Fruit fly (Drosophila melanogaster): ENCODE measurements around the gene cup.

dm6 chr2L:6673211-6674012, 9.9 kb downstream of the cup start, which contains the start of gene Spn27A:
- no peak for TF ChIP-seq CG8301 (tag; optimal IDR thresholded peaks at IDR 0.05)
- TF ChIP-seq CG12605 (GFP tag; IDR thresholded peaks at IDR 0.05): peak; percentile 71
- no peak for TF ChIP-seq CG10348 (GFP tag; IDR thresholded peaks at IDR 0.05)
- TF ChIP-seq CG4496 (GFP tag; IDR thresholded peaks at IDR 0.05): peak; percentile 76
- TF ChIP-seq gl (tag; optimal IDR thresholded peaks at IDR 0.05): peak; percentile 65
- TF ChIP-seq CG8159 (tag; optimal IDR thresholded peaks at IDR 0.05): no peak
- no peak for TF ChIP-seq CG14655 (GFP tag; optimal IDR thresholded peaks at IDR 0.05)
- no peak for TF ChIP-seq D1 (tag; optimal IDR thresholded peaks at IDR 0.05)
- peak; percentile 58 for TF ChIP-seq Snoo (tag; optimal IDR thresholded peaks at IDR 0.05)
- peak; percentile 44; the same call in 1 of the 2 replicates for TF ChIP-seq rn (GFP tag; IDR thresholded peaks at IDR 0.05)
- TF ChIP-seq CG17806 (tag; optimal IDR thresholded peaks at IDR 0.05): peak; percentile 72
